Worm (Caenorhabditis elegans) whole organism, L2 larva: ENCODE data around the gene catp-4.

ENCODE experiments used
- aly-2 ChIP-seq: fragments of 150-350 bp; optimal IDR thresholded peaks from 2 replicates; lab custom pipeline; 2014; ENCODE audit warnings: missing biosample characterization, missing genetic modification characterization
- ama-1 ChIP-seq: fragments of 150-350 bp; optimal IDR thresholded peaks from 2 replicates; lab custom pipeline; 2018; ENCODE audit warnings: inconsistent platforms
- egl-27 ChIP-seq: sonication (generic microtip); optimal IDR thresholded peaks from 3 replicates; lab custom pipeline; 2017; ENCODE audit warnings: missing biosample characterization, missing genetic modification reagents, missing genetic modification characterization
- elt-3 ChIP-seq: sonication (generic microtip); optimal IDR thresholded peaks from 2 replicates; lab custom pipeline; 2017; ENCODE audit warnings: missing biosample characterization, missing genetic modification characterization
- fos-1 ChIP-seq: fragments of 150-350 bp; optimal IDR thresholded peaks from 2 replicates; lab custom pipeline; 2014; ENCODE audit warnings: missing biosample characterization, missing genetic modification characterization
- mdl-1 ChIP-seq, 2 experiments: fragments of 150-350 bp in 1 of 2; sonication (generic microtip) in 1 of 2; optimal IDR thresholded peaks; 2 replicates each; lab custom pipeline; 2017; ENCODE audit warnings: missing biosample characterization in 2 of 2, missing genetic modification characterization in 2 of 2
- skn-1 ChIP-seq: sonication (generic microtip); optimal IDR thresholded peaks from 2 replicates; lab custom pipeline; 2017; ENCODE audit warnings: missing biosample characterization, missing genetic modification characterization
- snpc-4 ChIP-seq: fragments of 150-350 bp; optimal IDR thresholded peaks from 2 replicates; lab custom pipeline; 2014; ENCODE audit warnings: missing biosample characterization, missing genetic modification characterization
- unc-62 ChIP-seq: fragments of 150-350 bp; optimal IDR thresholded peaks from 2 replicates; lab custom pipeline; 2014; ENCODE audit warnings: missing biosample characterization, missing genetic modification reagents, missing genetic modification characterization
- zag-1 ChIP-seq: fragments of 150-350 bp; optimal IDR thresholded peaks from 2 replicates; lab custom pipeline; 2014; ENCODE audit warnings: missing biosample characterization, missing genetic modification characterization

DNA sequence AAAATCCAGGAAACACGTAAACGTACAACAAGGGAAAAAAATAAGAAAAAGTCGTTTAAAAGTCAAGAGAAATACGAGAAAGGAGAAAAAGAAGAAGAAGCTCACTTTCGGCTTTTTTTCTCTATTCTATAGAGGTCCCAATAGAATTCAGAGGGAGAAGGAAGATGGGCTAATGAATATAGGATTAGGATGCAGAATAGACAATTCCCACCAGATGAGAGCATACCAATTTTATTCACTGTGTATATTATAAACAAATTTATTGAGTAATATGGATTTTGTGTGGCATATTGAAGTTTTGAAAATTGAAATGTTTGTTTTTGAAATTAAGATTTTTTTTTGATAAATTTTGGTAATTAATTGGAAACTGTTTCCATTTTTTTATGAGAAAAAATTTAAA lies 51.1 kb downstream of the catp-4 start:
- no peak for TF ChIP-seq unc-62 (GFP tag; lab: Kevin White, UChicago)
- no peak for TF ChIP-seq zag-1
- TF ChIP-seq snpc-4 (tag; lab: Kevin White, UChicago) = no peak
- TF ChIP-seq aly-2 (tag; lab: Kevin White, UChicago) = no peak
- TF ChIP-seq egl-27 (tag; lab: Kevin White, UChicago) = no peak
- TF ChIP-seq fos-1 (tag; lab: Kevin White, UChicago) = no peak
- TF ChIP-seq ama-1 (lab: Kevin White, UChicago) = no peak
- no peak for TF ChIP-seq skn-1 (tag; lab: Kevin White, UChicago)
- no peak for TF ChIP-seq mdl-1 (tag; optimal IDR thresholded peaks at IDR 0.05; lab: Kevin White, UChicago)
- no peak for TF ChIP-seq elt-3 (tag; lab: Kevin White, UChicago)
